Worm (Caenorhabditis elegans): ENCODE data around the gene Y39B6A.3.

The Y39B6A.3 gene

DNA sequence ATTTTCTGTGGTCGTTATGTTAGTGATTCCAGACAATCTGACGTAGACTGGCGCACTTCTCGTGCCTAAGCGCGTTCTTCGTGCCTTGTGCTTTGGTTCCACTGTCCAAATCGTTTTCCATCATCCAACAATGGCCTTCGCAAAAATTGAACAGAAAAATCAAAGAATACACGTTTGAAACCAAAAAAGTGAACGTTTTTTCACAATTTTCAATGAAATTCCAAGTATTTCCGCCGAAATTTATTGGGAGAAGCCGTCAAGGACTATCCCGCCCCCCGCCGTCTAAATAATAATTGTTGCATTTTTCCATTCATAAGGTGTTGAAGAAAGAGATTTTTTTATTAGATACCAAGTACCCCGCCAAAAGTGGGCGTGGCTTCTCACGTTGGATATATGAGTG, 49.3 kb downstream of the Y39B6A.3 start, which contains the start of gene cpg-23:
Gene cpg-23 (plus strand): TSS at position 301 of the 400 bp plus-strand sequence.
- TF ChIP-seq tag-97 (GFP tag; IDR thresholded peaks at IDR 0.05), result no peak
- TF ChIP-seq lin-15B (tag; optimal IDR thresholded peaks at IDR 0.05), result no peak
- no peak for TF ChIP-seq nhr-25 (tag; optimal IDR thresholded peaks at IDR 0.05; ENCODE audit: borderline replicate concordance, insufficient read depth)
- TF ChIP-seq ceh-44 (GFP tag; IDR thresholded peaks at IDR 0.05), result no peak
- no peak for TF ChIP-seq lin-1 (GFP tag; IDR thresholded peaks at IDR 0.05)
- TF ChIP-seq cey-2 (tag; optimal IDR thresholded peaks at IDR 0.05; ENCODE audit: borderline replicate concordance, insufficient read depth), result no peak
- no peak for TF ChIP-seq tra-1 (GFP tag; IDR thresholded peaks at IDR 0.05)
- no peak for TF ChIP-seq unc-39 (tag; optimal IDR thresholded peaks at IDR 0.05)
- TF ChIP-seq zip-11 (GFP tag; IDR thresholded peaks at IDR 0.05), result no peak
- no peak for TF ChIP-seq hif-1 (tag; optimal IDR thresholded peaks at IDR 0.05)
- no peak for TF ChIP-seq daf-16 (GFP tag; optimal IDR thresholded peaks at IDR 0.05)
- TF ChIP-seq daf-16 (tag; optimal IDR thresholded peaks at IDR 0.05), result no peak
